Worm (Caenorhabditis elegans): ENCODE results near the gene hot-7.
A peak's percentile ranks its signal among the peaks of the same experiment; 100 is the strongest.

hot-7 gene

ce11 chrII:14249489-14249888 lies 38.3 kb downstream of the hot-7 start (continued):
- peak; percentile 72 for TF ChIP-seq hlh-11 (tag; optimal IDR thresholded peaks at IDR 0.05)
- TF ChIP-seq daf-19 (GFP tag; conservative IDR thresholded peaks at IDR 0.05) = no peak
- no peak for TF ChIP-seq daf-16 (GFP tag; optimal IDR thresholded peaks at IDR 0.05)
- TF ChIP-seq daf-16 (tag; optimal IDR thresholded peaks at IDR 0.05) = peak; percentile 57
- TF ChIP-seq mep-1 (tag; optimal IDR thresholded peaks at IDR 0.05) = peak; percentile 74
- peak; percentile 51 for TF ChIP-seq dpl-1 (GFP tag; optimal IDR thresholded peaks at IDR 0.05)
- peak; percentile 15 for TF ChIP-seq nhr-25 (tag; optimal IDR thresholded peaks at IDR 0.05; ENCODE audit: borderline replicate concordance, insufficient read depth)
- no peak for TF ChIP-seq dmd-9 (GFP tag; IDR thresholded peaks at IDR 0.05)
- no peak for TF ChIP-seq arid-1 (GFP tag; conservative IDR thresholded peaks at IDR 0.05)
- no peak for TF ChIP-seq nhr-10 (tag; optimal IDR thresholded peaks at IDR 0.05)
- no peak for TF ChIP-seq zip-11 (GFP tag; IDR thresholded peaks at IDR 0.05)
- no peak for TF ChIP-seq skn-1 (tag; optimal IDR thresholded peaks at IDR 0.05)
- no peak for TF ChIP-seq lim-7 (GFP tag; IDR thresholded peaks at IDR 0.05)
- peak; percentile 75 for TF ChIP-seq nhr-77 (tag; optimal IDR thresholded peaks at IDR 0.05)

ce11 chrII:14250147-14250965 lies 39.1 kb downstream of the hot-7 start, which contains the start of gene hmg-1.1:
Gene hmg-1.1, plus strand, starts transcription at chrII:14250695.
- TF ChIP-seq ceh-28 (tag; optimal IDR thresholded peaks at IDR 0.05) = no peak
- TF ChIP-seq R02D3.7 (tag; optimal IDR thresholded peaks at IDR 0.05) = no peak
- TF ChIP-seq nhr-28 (tag; optimal IDR thresholded peaks at IDR 0.05) = peak; percentile 83
- TF ChIP-seq ceh-44 (GFP tag; IDR thresholded peaks at IDR 0.05) = no peak
- TF ChIP-seq Y105C5A.15 (GFP tag; IDR thresholded peaks at IDR 0.05) = no peak
- no peak for TF ChIP-seq unc-39 (tag; optimal IDR thresholded peaks at IDR 0.05)
- TF ChIP-seq mxl-2 (GFP tag; conservative IDR thresholded peaks at IDR 0.05) = no peak
- peak; percentile 44 for TF ChIP-seq mes-2 (tag; optimal IDR thresholded peaks at IDR 0.05; ENCODE audit: poor library complexity, severe bottlenecking)
- TF ChIP-seq dmd-6 (GFP tag; IDR thresholded peaks at IDR 0.05) = peak; percentile 71
- peak; percentile 66 for TF ChIP-seq spr-3 (GFP tag; optimal IDR thresholded peaks at IDR 0.05)
- no peak for TF ChIP-seq ZK546.5 (tag; optimal IDR thresholded peaks at IDR 0.05)
- TF ChIP-seq nhr-6 (tag; optimal IDR thresholded peaks at IDR 0.05) = peak; percentile 55
- TF ChIP-seq aly-2 (tag; optimal IDR thresholded peaks at IDR 0.05) = no peak
- TF ChIP-seq lin-13 (GFP tag; optimal IDR thresholded peaks at IDR 0.05) = peak; percentile 95
- peak; percentile 78 for TF ChIP-seq nhr-25 (tag; optimal IDR thresholded peaks at IDR 0.05; ENCODE audit: borderline replicate concordance, insufficient read depth)
- TF ChIP-seq F26F4.8 (GFP tag; conservative IDR thresholded peaks at IDR 0.05) = no peak
- no peak for TF ChIP-seq sdz-12 (GFP tag; optimal IDR thresholded peaks at IDR 0.05)
- TF ChIP-seq egl-43 (GFP tag; IDR thresholded peaks at IDR 0.05) = peak; percentile 66; the same call in 1 of the 2 replicates
- peak; percentile 91 for TF ChIP-seq mxl-3 (GFP tag; optimal IDR thresholded peaks at IDR 0.05)
- TF ChIP-seq gei-8 (GFP tag; optimal IDR thresholded peaks at IDR 0.05) = no peak
- peak; percentile 79 for TF ChIP-seq nhr-11 (tag; optimal IDR thresholded peaks at IDR 0.05)
- TF ChIP-seq madf-9 (GFP tag; conservative IDR thresholded peaks at IDR 0.05) = peak; percentile 40; the same call in 1 of the 2 replicates
- TF ChIP-seq hlh-11 (tag; optimal IDR thresholded peaks at IDR 0.05) = peak; percentile 96
- TF ChIP-seq unc-62 (GFP tag; optimal IDR thresholded peaks at IDR 0.05 in 1 of 2) = peak in 1 of 2 experiments; percentile 99
- no peak for TF ChIP-seq unc-62 (tag; optimal IDR thresholded peaks at IDR 0.05)
- TF ChIP-seq Y48G9A.11 (GFP tag; IDR thresholded peaks at IDR 0.05) = no peak
- peak; percentile 51 for TF ChIP-seq jun-1 (tag; optimal IDR thresholded peaks at IDR 0.05)
- TF ChIP-seq F44E2.7 (GFP tag; IDR thresholded peaks at IDR 0.05) = no peak
- TF ChIP-seq lir-3 (tag; optimal IDR thresholded peaks at IDR 0.05) = no peak
- TF ChIP-seq dpl-1 (GFP tag; optimal IDR thresholded peaks at IDR 0.05) = peak; percentile 74
- no peak for TF ChIP-seq snpc-4 (tag; optimal IDR thresholded peaks at IDR 0.05)
- TF ChIP-seq ces-1 (GFP tag; optimal IDR thresholded peaks at IDR 0.05) = no peak
- peak; percentile 83 for TF ChIP-seq ctbp-1 (GFP tag; IDR thresholded peaks at IDR 0.05)
- peak; percentile 76 for TF ChIP-seq T20F7.1 (GFP tag; optimal IDR thresholded peaks at IDR 0.05)
- TF ChIP-seq ceh-20 (GFP tag; IDR thresholded peaks at IDR 0.05) = peak; percentile 55; the same call in 1 of the 2 replicates
- TF ChIP-seq fos-1 (tag; optimal IDR thresholded peaks at IDR 0.05) = no peak
- 0 out of 2 replicates have a peak, but pooled peaks have one; percentile 59 for TF ChIP-seq dmd-8 (GFP tag; IDR thresholded peaks at IDR 0.05)
- TF ChIP-seq daf-8 (GFP tag; IDR thresholded peaks at IDR 0.05) = no peak
